Worm (Caenorhabditis elegans): Measurements from ENCODE around the gene fbxb-16.

- no peak for TF ChIP-seq ama-1 (optimal IDR thresholded peaks at IDR 0.05)
- no peak for TF ChIP-seq fkh-6 (tag; optimal IDR thresholded peaks at IDR 0.05)
- no peak for TF ChIP-seq pqm-1 (tag; optimal IDR thresholded peaks at IDR 0.05)
- no peak for TF ChIP-seq pha-4 (tag; optimal IDR thresholded peaks at IDR 0.05)
- TF ChIP-seq unc-55 (GFP tag; optimal IDR thresholded peaks at IDR 0.05): no peak
- no peak for TF ChIP-seq hlh-8 (tag; optimal IDR thresholded peaks at IDR 0.05)
- no peak for TF ChIP-seq ceh-9 (tag; optimal IDR thresholded peaks at IDR 0.05)
- no peak for TF ChIP-seq elt-4 (tag; optimal IDR thresholded peaks at IDR 0.05)
- TF ChIP-seq unc-86 (tag; optimal IDR thresholded peaks at IDR 0.05): no peak
- TF ChIP-seq ets-4 (tag; optimal IDR thresholded peaks at IDR 0.05): no peak
These were observed at the start of gene fbxb-16 for ce11 chrII:1651804-1652203.
